Worm (Caenorhabditis elegans): ENCODE measurements around the gene F39F10.4.

Gene F39F10.4

ce11 chrX:16859956-16860446, 43.5 kb downstream of the F39F10.4 start, which contains the start of gene T20F7.3:
TSS of gene T20F7.3 (plus strand) at chrX:16860396.
- no peak for TF ChIP-seq bed-3 (GFP tag; optimal IDR thresholded peaks at IDR 0.05)
- TF ChIP-seq cnd-1 (tag; optimal IDR thresholded peaks at IDR 0.05) = no peak
- no peak for TF ChIP-seq lin-13 (tag; optimal IDR thresholded peaks at IDR 0.05)
- no peak for TF ChIP-seq unc-39 (tag; optimal IDR thresholded peaks at IDR 0.05)
- TF ChIP-seq tbx-8 (GFP tag; optimal IDR thresholded peaks at IDR 0.05) = no peak
- no peak for TF ChIP-seq nhr-2 (tag; optimal IDR thresholded peaks at IDR 0.05)
- no peak for TF ChIP-seq ztf-11 (tag; optimal IDR thresholded peaks at IDR 0.05)
- TF ChIP-seq elt-3 (tag; optimal IDR thresholded peaks at IDR 0.05) = no peak
- no peak for TF ChIP-seq elt-1 (tag; optimal IDR thresholded peaks at IDR 0.05; ENCODE audit: borderline replicate concordance, insufficient read depth)
- no peak for TF ChIP-seq ham-2 (GFP tag; optimal IDR thresholded peaks at IDR 0.05)
- no peak for TF ChIP-seq unc-120 (tag; optimal IDR thresholded peaks at IDR 0.05; ENCODE audit: poor library complexity, severe bottlenecking)
- no peak for TF ChIP-seq snpc-4 (tag; optimal IDR thresholded peaks at IDR 0.05)
- no peak for TF ChIP-seq lin-32 (GFP tag; optimal IDR thresholded peaks at IDR 0.05)
- TF ChIP-seq ceh-83 (GFP tag; optimal IDR thresholded peaks at IDR 0.05) = no peak
- TF ChIP-seq ceh-39 (tag; optimal IDR thresholded peaks at IDR 0.05) = no peak

Measured in whole organism, mixed stage, embryonic.